Worm (Caenorhabditis elegans): ENCODE results near the gene acer-1.

DNA sequence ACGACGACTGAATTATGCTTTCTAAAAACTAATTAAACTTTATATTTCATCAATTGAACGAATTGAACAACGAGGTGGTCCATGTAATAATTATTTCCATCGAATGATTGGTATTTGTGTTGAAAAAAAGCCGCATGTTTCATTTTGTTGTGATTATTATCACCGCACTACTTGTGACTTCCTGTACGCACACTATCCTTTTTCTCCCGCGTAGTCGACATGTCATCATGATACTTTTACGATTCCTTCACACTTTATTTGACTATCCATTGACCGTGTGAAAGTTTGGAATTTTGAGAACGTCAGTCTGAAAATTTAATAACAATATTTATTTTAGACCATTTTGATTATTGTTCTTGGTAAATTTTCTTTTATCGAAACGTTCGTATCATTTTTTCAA is 37.4 kb upstream of the acer-1 start, which contains the start of gene F22D3.4:
- no peak for TF ChIP-seq T22C8.4 (GFP tag; IDR thresholded peaks at IDR 0.05)
- TF ChIP-seq tab-1 (GFP tag; IDR thresholded peaks at IDR 0.05) = no peak
- TF ChIP-seq cog-1 (tag; optimal IDR thresholded peaks at IDR 0.05) = no peak
- TF ChIP-seq med-1 (GFP tag; optimal IDR thresholded peaks at IDR 0.05; ENCODE audit: insufficient read depth) = no peak
- no peak for TF ChIP-seq ztf-23 (GFP tag; IDR thresholded peaks at IDR 0.05)

Measured in whole organism, midembryonic.